Worm (Caenorhabditis elegans) whole organism, late embryonic: ENCODE results near the gene K10C9.1.

Experiments used
- K02D7.2 ChIP-seq: sonication (generic microtip); optimal IDR thresholded peaks from 2 replicates; lab custom pipeline; 2017; ENCODE audit warnings: mild to moderate bottlenecking, missing genetic modification characterization, missing compliant biosample characterization
- K09A11.1 ChIP-seq: sonication (generic microtip); optimal IDR thresholded peaks from 2 replicates; lab custom pipeline; 2017; ENCODE audit warnings: antibody characterized with exemption, mild to moderate bottlenecking, missing genetic modification characterization, missing compliant biosample characterization; ENCODE audit not compliant: insufficient read depth
- T23F11.4 ChIP-seq: fragments of 200-800 bp; sonication (Bioruptor generic); optimal IDR thresholded peaks from 2 replicates; lab custom pipeline; 2018; ENCODE audit warnings: mild to moderate bottlenecking, missing genetic modification characterization, missing compliant biosample characterization
- Y22D7AL.16 ChIP-seq: sonication (generic microtip); optimal IDR thresholded peaks from 2 replicates; lab custom pipeline; 2016; ENCODE audit warnings: missing genetic modification characterization, missing compliant biosample characterization
- ahr-1 ChIP-seq: sonication (generic microtip); optimal IDR thresholded peaks from 2 replicates; lab custom pipeline; 2016; ENCODE audit warnings: missing genetic modification characterization, missing compliant biosample characterization
- ceh-14 ChIP-seq: sonication (generic microtip); optimal IDR thresholded peaks from 2 replicates; lab custom pipeline; 2016; ENCODE audit warnings: missing genotype, missing genetic modification characterization, missing compliant biosample characterization
- ceh-18 ChIP-seq: sonication (generic microtip); optimal IDR thresholded peaks from 2 replicates; lab custom pipeline; 2016; ENCODE audit warnings: missing genetic modification characterization, missing compliant biosample characterization
- ceh-22 ChIP-seq: sonication (generic microtip); optimal IDR thresholded peaks from 2 replicates; lab custom pipeline; 2017; ENCODE audit warnings: missing biosample characterization, missing genetic modification characterization
- ceh-31 ChIP-seq: sonication (generic microtip); optimal IDR thresholded peaks from 2 replicates; lab custom pipeline; 2016; ENCODE audit warnings: missing genetic modification characterization, missing compliant biosample characterization
- ceh-45 ChIP-seq: fragments of 200-800 bp; sonication (Bioruptor generic); IDR thresholded peaks from 2 replicates; pipeline ENCODE4 v1.3.6; 2022; ENCODE audit warnings: missing genetic modification reagents, missing genetic modification characterization, missing compliant biosample characterization
- ceh-48 ChIP-seq: sonication (generic microtip); optimal IDR thresholded peaks from 2 replicates; lab custom pipeline; 2016; ENCODE audit warnings: missing genetic modification characterization, inconsistent platforms, missing compliant biosample characterization
- ceh-6 ChIP-seq: fragments of 200-800 bp; sonication (Bioruptor generic); optimal IDR thresholded peaks from 2 replicates; lab custom pipeline; 2018; ENCODE audit warnings: mild to moderate bottlenecking, missing genetic modification characterization, missing compliant biosample characterization
- che-1 ChIP-seq: sonication (generic microtip); optimal IDR thresholded peaks from 2 replicates; lab custom pipeline; 2016; ENCODE audit warnings: mild to moderate bottlenecking, missing genetic modification characterization, missing compliant biosample characterization
- dmd-4 ChIP-seq: sonication (generic microtip); optimal IDR thresholded peaks from 2 replicates; lab custom pipeline; 2016; ENCODE audit warnings: borderline replicate concordance, missing genetic modification characterization, missing compliant biosample characterization
- elt-2 ChIP-seq: sonication (generic microtip); optimal IDR thresholded peaks from 2 replicates; lab custom pipeline; 2016; ENCODE audit warnings: missing genetic modification reagents, missing genetic modification characterization, missing compliant biosample characterization
- eyg-1 ChIP-seq: sonication (generic microtip); optimal IDR thresholded peaks from 2 replicates; lab custom pipeline; 2016; ENCODE audit warnings: missing genotype, missing genetic modification characterization, missing compliant biosample characterization
- fax-1 ChIP-seq: sonication (generic microtip); optimal IDR thresholded peaks from 2 replicates; lab custom pipeline; 2016; ENCODE audit warnings: missing genotype, missing genetic modification characterization, missing compliant biosample characterization
- fkh-10 ChIP-seq: fragments of 150-350 bp; optimal IDR thresholded peaks from 2 replicates; lab custom pipeline; 2014; ENCODE audit warnings: missing biosample characterization, missing genetic modification reagents, missing genetic modification characterization
- hlh-15 ChIP-seq: sonication (generic microtip); optimal IDR thresholded peaks from 2 replicates; lab custom pipeline; 2016; ENCODE audit warnings: missing genetic modification characterization, missing compliant biosample characterization
- hlh-8 ChIP-seq: sonication (generic microtip); optimal IDR thresholded peaks from 2 replicates; lab custom pipeline; 2016; ENCODE audit warnings: missing genotype, missing genetic modification characterization, missing compliant biosample characterization
- lim-6 ChIP-seq: sonication (generic microtip); optimal IDR thresholded peaks from 2 replicates; lab custom pipeline; 2016; ENCODE audit warnings: missing genetic modification characterization, missing compliant biosample characterization
- madf-2 ChIP-seq: sonication (generic microtip); optimal IDR thresholded peaks from 2 replicates; lab custom pipeline; 2017; ENCODE audit warnings: missing genetic modification characterization, missing compliant biosample characterization
- mec-3 ChIP-seq: sonication (generic microtip); optimal IDR thresholded peaks from 2 replicates; lab custom pipeline; 2016; ENCODE audit warnings: borderline replicate concordance, missing genetic modification characterization, missing compliant biosample characterization
- nfya-1 ChIP-seq: sonication (generic microtip); optimal IDR thresholded peaks from 2 replicates; lab custom pipeline; 2017; ENCODE audit warnings: missing genetic modification characterization, mild to moderate bottlenecking, missing compliant biosample characterization, antibody characterized with exemption, moderate library complexity
- npax-4 ChIP-seq: sonication (generic microtip); optimal IDR thresholded peaks from 2 replicates; lab custom pipeline; 2016; ENCODE audit warnings: missing genetic modification characterization, missing compliant biosample characterization
- odd-2 ChIP-seq: sonication (generic microtip); optimal IDR thresholded peaks from 2 replicates; lab custom pipeline; 2017; ENCODE audit warnings: antibody characterized with exemption, mild to moderate bottlenecking, missing genetic modification characterization, missing compliant biosample characterization
- pag-3 ChIP-seq: sonication (generic microtip); optimal IDR thresholded peaks from 2 replicates; lab custom pipeline; 2016; ENCODE audit warnings: missing compliant biosample characterization, missing genetic modification characterization, borderline replicate concordance
- pha-4 ChIP-seq: fragments of 150-350 bp; optimal IDR thresholded peaks from 2 replicates; lab custom pipeline; 2018; ENCODE audit warnings: missing biosample characterization, missing genetic modification reagents, missing genetic modification characterization
- pros-1 ChIP-seq: fragments of 150-350 bp; optimal IDR thresholded peaks from 2 replicates; lab custom pipeline; 2014; ENCODE audit warnings: missing biosample characterization, missing genetic modification reagents, missing genetic modification characterization
- ref-2 ChIP-seq: sonication (generic microtip); optimal IDR thresholded peaks from 2 replicates; lab custom pipeline; 2016; ENCODE audit warnings: missing genetic modification characterization, missing compliant biosample characterization
- sdc-2 ChIP-seq: sonication (generic microtip); optimal IDR thresholded peaks from 2 replicates; lab custom pipeline; 2016; ENCODE audit warnings: missing genotype, missing genetic modification characterization, missing compliant biosample characterization
- tbx-2 ChIP-seq: sonication (generic microtip); optimal IDR thresholded peaks from 2 replicates; lab custom pipeline; 2016; ENCODE audit warnings: missing genetic modification characterization, missing compliant biosample characterization
- tbx-7 ChIP-seq: sonication (generic microtip); optimal IDR thresholded peaks from 2 replicates; lab custom pipeline; 2016; ENCODE audit warnings: missing genotype, missing genetic modification characterization, missing compliant biosample characterization
- ttx-3 ChIP-seq: sonication (generic microtip); optimal IDR thresholded peaks from 2 replicates; lab custom pipeline; 2016; ENCODE audit warnings: missing genetic modification reagents, missing genetic modification characterization, missing compliant biosample characterization
- unc-55 ChIP-seq: sonication (generic microtip); optimal IDR thresholded peaks from 2 replicates; lab custom pipeline; 2017; ENCODE audit warnings: missing biosample characterization, missing genetic modification reagents, missing genetic modification characterization
- unc-86 ChIP-seq: sonication (generic microtip); optimal IDR thresholded peaks from 2 replicates; lab custom pipeline; 2016; ENCODE audit warnings: missing genetic modification characterization, missing compliant biosample characterization

K10C9.1 gene

ce11 chrV:1074946-1075345, at the start of gene K10C9.1:
Gene K10C9.1, plus strand, starts transcription at chrV:1075246.
- TF ChIP-seq fkh-10 = no peak
- TF ChIP-seq T23F11.4 (GFP tag; lab: Kevin White, UChicago) = no peak
- no peak for TF ChIP-seq ahr-1 (tag; lab: Kevin White, UChicago)
- no peak for TF ChIP-seq Y22D7AL.16 (tag; lab: Kevin White, UChicago)
- no peak for TF ChIP-seq lim-6 (tag; lab: Kevin White, UChicago)

ce11 chrV:1027044-1027443, 48.0 kb upstream of the K10C9.1 start, which contains the start of gene R09A1.3:
Gene R09A1.3, minus strand, starts transcription at chrV:1027074.
- TF ChIP-seq odd-2 (tag; lab: Kevin White, UChicago) (no peak), elt-2 (tag; lab: Kevin White, UChicago) (peak; percentile 26)

- TF ChIP-seq unc-55 (GFP tag; lab: Kevin White, UChicago) (no peak), ceh-31 (tag; lab: Kevin White, UChicago) (no peak), eyg-1 (tag; lab: Kevin White, UChicago) (no peak)
Measured at ce11 chrV:1033304-1033703, 41.7 kb upstream of the K10C9.1 start, which contains the start of gene flp-34. Gene flp-34, minus strand, starts transcription at chrV:1033404.

- TF ChIP-seq ceh-45 (GFP tag; lab: Robert Waterston, UW) (no peak), ahr-1 (tag; lab: Kevin White, UChicago) (no peak), ceh-31 (tag; lab: Kevin White, UChicago) (no peak), ceh-14 (tag; lab: Kevin White, UChicago) (no peak), hlh-15 (tag; lab: Kevin White, UChicago) (no peak), fax-1 (tag; lab: Kevin White, UChicago) (no peak), sdc-2 (tag; lab: Kevin White, UChicago) (no peak), mec-3 (tag; lab: Kevin White, UChicago) (no peak), ceh-18 (tag; lab: Kevin White, UChicago) (no peak), madf-2 (tag; lab: Kevin White, UChicago) (no peak), pros-1 (tag; lab: Kevin White, UChicago) (no peak), ttx-3 (tag; lab: Kevin White, UChicago) (no peak), K09A11.1 (tag; lab: Kevin White, UChicago) (no peak), odd-2 (tag; lab: Kevin White, UChicago) (no peak), ceh-6 (no peak), tbx-2 (tag; lab: Kevin White, UChicago) (no peak), npax-4 (tag; lab: Kevin White, UChicago) (no peak)
Measured at ce11 chrV:1038074-1038473, 37.0 kb upstream of the K10C9.1 start.

ce11 chrV:1047251-1047650, 27.8 kb upstream of the K10C9.1 start:
- TF ChIP-seq ceh-18 (tag; lab: Kevin White, UChicago) = no peak
- TF ChIP-seq Y22D7AL.16 (tag; lab: Kevin White, UChicago) = no peak
- TF ChIP-seq pha-4 (tag; lab: Kevin White, UChicago) = no peak
- TF ChIP-seq K09A11.1 (tag; lab: Kevin White, UChicago) = no peak
- TF ChIP-seq nfya-1 (tag; lab: Kevin White, UChicago) = peak; percentile 69
- TF ChIP-seq dmd-4 = no peak

ce11 chrV:1048482-1048881, 26.6 kb upstream of the K10C9.1 start, which contains the start of gene nra-4:
Gene nra-4, minus strand, starts transcription at chrV:1048582.
- TF ChIP-seq pros-1 (tag; lab: Kevin White, UChicago) = no peak
- no peak for TF ChIP-seq hlh-8 (tag; lab: Kevin White, UChicago)
- no peak for TF ChIP-seq hlh-15 (tag; lab: Kevin White, UChicago)
- TF ChIP-seq ref-2 (tag; lab: Kevin White, UChicago) = no peak
- no peak for TF ChIP-seq che-1 (tag; lab: Kevin White, UChicago)
- no peak for TF ChIP-seq unc-86
- TF ChIP-seq unc-55 (GFP tag; lab: Kevin White, UChicago) = no peak
- TF ChIP-seq K02D7.2 = no peak
- TF ChIP-seq pha-4 (tag; lab: Kevin White, UChicago) = no peak
- no peak for TF ChIP-seq fax-1 (tag; lab: Kevin White, UChicago)
- TF ChIP-seq ceh-48 (tag; lab: Kevin White, UChicago) = no peak
- no peak for TF ChIP-seq pag-3 (tag; lab: Kevin White, UChicago)
- TF ChIP-seq tbx-2 (tag; lab: Kevin White, UChicago) = no peak
- no peak for TF ChIP-seq ceh-18 (tag; lab: Kevin White, UChicago)
- TF ChIP-seq tbx-7 (tag; lab: Kevin White, UChicago) = no peak
- no peak for TF ChIP-seq K09A11.1 (tag; lab: Kevin White, UChicago)
- TF ChIP-seq ceh-22 = no peak
- TF ChIP-seq fkh-10 = no peak
